Worm (Caenorhabditis elegans) whole organism, young adult: Measurements from ENCODE around the gene spl-3.

Experiments
- Y53G8AR.9 ChIP-seq: fragments of 200-800 bp; sonication (Bioruptor generic); conservative IDR thresholded peaks from 2 replicates; pipeline ENCODE4 v1.3.6; 2022; ENCODE audit warnings: missing genetic modification reagents, missing genetic modification characterization, missing compliant biosample characterization
- let-607 ChIP-seq, 2 experiments: fragments of 200-800 bp in 1 of 2; sonication (Bioruptor generic) in 1 of 2; sonication (generic microtip) in 1 of 2; optimal IDR thresholded peaks; 2 replicates each; lab custom pipeline; 2016 to 2018; ENCODE audit warnings: mild to moderate bottlenecking in 2 of 2, missing compliant biosample characterization in 2 of 2, missing genetic modification characterization in 2 of 2, moderate library complexity in 2 of 2, missing genotype in 1 of 2
- lin-54 ChIP-seq: fragments of 200-800 bp; sonication (Bioruptor generic); optimal IDR thresholded peaks from 2 replicates; lab custom pipeline; 2018; ENCODE audit warnings: mild to moderate bottlenecking, missing genetic modification characterization, missing compliant biosample characterization
- madf-6 ChIP-seq: fragments of 200-800 bp; sonication (Bioruptor generic); IDR thresholded peaks from 2 replicates; pipeline ENCODE4 v1.3.6; 2022; ENCODE audit warnings: missing genetic modification reagents, missing genetic modification characterization, missing compliant biosample characterization
- nfya-1 ChIP-seq: sonication (generic microtip); optimal IDR thresholded peaks from 2 replicates; lab custom pipeline; 2017; ENCODE audit warnings: antibody characterized with exemption, missing compliant biosample characterization, missing genetic modification characterization, borderline replicate concordance; ENCODE audit not compliant: insufficient read depth
- nhr-179 ChIP-seq: sonication (generic microtip); optimal IDR thresholded peaks from 2 replicates; lab custom pipeline; 2016; ENCODE audit warnings: mild to moderate bottlenecking, missing genetic modification characterization, missing compliant biosample characterization
- nhr-90 ChIP-seq: sonication (generic microtip); optimal IDR thresholded peaks from 2 replicates; lab custom pipeline; 2016; ENCODE audit warnings: missing genotype, mild to moderate bottlenecking, missing genetic modification characterization, missing compliant biosample characterization
- sea-2 ChIP-seq: fragments of 200-800 bp; sonication (Bioruptor generic); IDR thresholded peaks from 2 replicates; pipeline ENCODE4 v1.3.6; 2022; ENCODE audit warnings: missing genetic modification characterization, missing compliant biosample characterization
- ztf-28 ChIP-seq: fragments of 200-800 bp; sonication (Bioruptor generic); IDR thresholded peaks from 2 replicates; pipeline ENCODE4 v1.3.6; 2022; ENCODE audit warnings: missing genetic modification reagents, missing genetic modification characterization, missing compliant biosample characterization

DNA sequence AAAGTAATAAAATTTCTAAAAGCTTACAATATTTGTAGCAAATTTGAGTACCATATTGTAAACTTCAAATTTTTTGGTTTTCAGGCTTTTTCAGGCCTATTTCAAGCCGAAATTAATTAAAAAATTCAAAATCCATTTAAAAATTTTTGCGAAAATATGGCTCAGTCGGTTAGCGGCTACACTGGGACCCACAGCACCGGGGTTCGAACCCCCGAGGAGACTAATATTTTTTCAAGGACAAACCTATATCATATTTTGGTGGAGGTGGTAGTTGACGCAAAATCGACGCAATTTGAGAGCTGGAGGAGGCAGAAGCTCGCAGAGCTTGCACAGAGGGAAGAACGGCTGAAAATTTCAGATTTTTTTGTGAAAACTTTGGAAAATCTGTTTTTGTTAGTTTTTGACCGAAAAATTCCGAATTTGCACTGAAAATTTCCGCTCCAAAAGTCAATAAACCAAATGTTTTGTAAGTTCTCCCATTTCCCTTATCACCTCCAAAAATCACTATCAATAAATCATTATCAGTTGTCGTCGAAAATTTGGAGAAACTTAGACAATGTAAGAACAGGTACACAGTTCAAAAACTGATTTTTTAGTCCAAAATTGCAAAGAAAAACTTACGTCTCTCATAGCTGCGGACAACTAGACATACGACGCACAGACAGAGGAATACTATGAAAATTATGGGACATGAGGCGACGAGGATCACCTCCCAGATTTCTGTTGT, 44.3 kb upstream of the spl-3 start:
- no peak for TF ChIP-seq nhr-179 (tag; lab: Kevin White, UChicago)
- no peak for TF ChIP-seq lin-54 (GFP tag; lab: Kevin White, UChicago)
- TF ChIP-seq sea-2 (GFP tag; lab: Robert Waterston, UW), result no peak
- TF ChIP-seq Y53G8AR.9 (GFP tag; lab: Robert Waterston, UW), result no peak
- no peak for TF ChIP-seq madf-6 (GFP tag; lab: Robert Waterston, UW)
- TF ChIP-seq nhr-90 (tag; lab: Kevin White, UChicago), result no peak
- no peak for TF ChIP-seq nfya-1 (tag; lab: Kevin White, UChicago)
- TF ChIP-seq let-607 (tag; optimal IDR thresholded peaks at IDR 0.05; lab: Kevin White, UChicago), result no peak
- TF ChIP-seq ztf-28 (GFP tag; lab: Robert Waterston, UW), result no peak
